Worm (Caenorhabditis elegans) whole organism, L1 larva: ENCODE data around the gene F14B8.5.

Source experiments
- aha-1 ChIP-seq: fragments of 150-350 bp; optimal IDR thresholded peaks from 2 replicates; lab custom pipeline; 2014; ENCODE audit warnings: missing biosample characterization, missing genetic modification characterization
- aly-2 ChIP-seq: fragments of 150-350 bp; optimal IDR thresholded peaks from 2 replicates; lab custom pipeline; 2014; ENCODE audit warnings: missing biosample characterization, missing genetic modification characterization
- ama-1 ChIP-seq: fragments of 150-350 bp; optimal IDR thresholded peaks from 2 replicates; lab custom pipeline; 2014
- blmp-1 ChIP-seq: fragments of 150-350 bp; optimal IDR thresholded peaks from 2 replicates; lab custom pipeline; 2014; ENCODE audit warnings: missing biosample characterization, missing genetic modification characterization
- dsc-1 ChIP-seq: sonication (generic microtip); optimal IDR thresholded peaks from 2 replicates; lab custom pipeline; 2016; ENCODE audit warnings: mild to moderate bottlenecking, missing genetic modification characterization, missing compliant biosample characterization
- efl-1 ChIP-seq, 4 experiments: fragments of 150-350 bp; optimal IDR thresholded peaks in 3 of 4; peaks in 1 of 4; 1 replicate in 1 of 4; 2 replicates in 3 of 4; lab custom pipeline; 2014; ENCODE audit warnings: missing biosample characterization in 2 of 4, missing genetic modification characterization in 2 of 4, missing genetic modification reagents in 2 of 4
- fkh-8 ChIP-seq: sonication (generic microtip); optimal IDR thresholded peaks from 2 replicates; lab custom pipeline; 2016; ENCODE audit warnings: mild to moderate bottlenecking, missing genetic modification characterization, missing compliant biosample characterization
- lin-15B ChIP-seq: fragments of 150-350 bp; sonication (generic microtip); optimal IDR thresholded peaks from 3 replicates; lab custom pipeline; 2014; ENCODE audit warnings: missing biosample characterization, missing genetic modification characterization
- lin-35 ChIP-seq, 2 experiments: fragments of 150-350 bp; optimal IDR thresholded peaks; 2 replicates each; lab custom pipeline; 2014; ENCODE audit warnings: missing biosample characterization in 2 of 2, missing genetic modification characterization in 2 of 2, missing genetic modification reagents in 2 of 2
- mdl-1 ChIP-seq, 2 experiments: fragments of 150-350 bp; optimal IDR thresholded peaks; 2 replicates each; lab custom pipeline; 2014 to 2017; ENCODE audit warnings: missing biosample characterization in 2 of 2, missing genetic modification characterization in 2 of 2, inconsistent platforms in 1 of 2
- nhr-28 ChIP-seq: fragments of 150-350 bp; optimal IDR thresholded peaks from 2 replicates; lab custom pipeline; 2014; ENCODE audit warnings: missing biosample characterization, missing genetic modification characterization
- nhr-47 ChIP-seq: sonication (generic microtip); optimal IDR thresholded peaks from 2 replicates; lab custom pipeline; 2016; ENCODE audit warnings: mild to moderate bottlenecking, missing genetic modification characterization, moderate library complexity, missing compliant biosample characterization
- pag-3 ChIP-seq: sonication (generic microtip); optimal IDR thresholded peaks from 2 replicates; lab custom pipeline; 2017; ENCODE audit warnings: missing genetic modification characterization, mild to moderate bottlenecking, missing compliant biosample characterization, antibody characterized with exemption, borderline replicate concordance; ENCODE audit not compliant: insufficient read depth
- vab-15 ChIP-seq: sonication (generic microtip); optimal IDR thresholded peaks from 2 replicates; lab custom pipeline; 2017; ENCODE audit warnings: missing genotype, mild to moderate bottlenecking, missing genetic modification characterization, missing compliant biosample characterization

DNA sequence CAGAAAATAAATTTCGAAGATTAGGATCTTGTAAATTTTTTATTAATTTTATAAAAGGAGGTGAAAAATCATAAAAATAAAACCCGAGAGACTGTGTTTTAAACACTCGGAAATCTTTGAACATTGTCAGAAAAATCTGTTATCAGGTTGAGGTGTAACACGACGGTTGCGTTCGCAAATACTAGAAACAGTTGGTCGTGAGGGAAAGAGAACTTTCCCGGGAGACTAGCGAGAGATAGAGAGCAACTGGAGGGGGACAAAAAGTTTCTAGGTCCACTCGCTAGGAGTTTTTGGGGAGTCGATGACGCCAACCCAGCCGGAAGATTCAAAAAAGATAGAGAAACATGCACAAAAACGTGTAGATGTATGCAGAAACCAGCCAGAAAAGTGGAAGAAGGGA lies 33.8 kb upstream of the F14B8.5 start:
- TF ChIP-seq efl-1 (optimal IDR thresholded peaks at IDR 0.05; lab: Kevin White, UChicago) = no peak
- TF ChIP-seq efl-1 (GFP tag; optimal IDR thresholded peaks at IDR 0.05 in 1 of 2; lab: Kevin White, UChicago) = no peak
- TF ChIP-seq nhr-28 (tag; lab: Kevin White, UChicago) = no peak
- TF ChIP-seq dsc-1 (tag; lab: Kevin White, UChicago) = no peak
- no peak for TF ChIP-seq ama-1 (lab: Kevin White, UChicago)
- TF ChIP-seq vab-15 (tag; lab: Kevin White, UChicago) = no peak
- no peak for TF ChIP-seq fkh-8 (tag; lab: Kevin White, UChicago)
- TF ChIP-seq lin-15B (tag; lab: Kevin White, UChicago) = no peak
- TF ChIP-seq aha-1 = no peak
- TF ChIP-seq aly-2 (tag; lab: Kevin White, UChicago) = no peak
- TF ChIP-seq mdl-1 (tag; optimal IDR thresholded peaks at IDR 0.05; lab: Kevin White, UChicago) = no peak
- TF ChIP-seq pag-3 (tag; lab: Kevin White, UChicago) = no peak
- no peak for TF ChIP-seq blmp-1 (tag; lab: Kevin White, UChicago)
- TF ChIP-seq lin-35 (GFP tag; optimal IDR thresholded peaks at IDR 0.05; lab: Kevin White, UChicago) = no peak
- no peak for TF ChIP-seq nhr-47 (tag; lab: Kevin White, UChicago)
